Fruit fly (Drosophila melanogaster): ENCODE data around the gene CG15014.

The CG15014 gene

dm6 chr3L:4341078-4341477 is 19.0 kb upstream of the CG15014 start:
- TF ChIP-seq Hr38 (GFP tag; optimal IDR thresholded peaks at IDR 0.05) (no peak), svp (GFP tag) (peak; percentile 82), dsx (GFP tag; optimal IDR thresholded peaks at IDR 0.05; ENCODE audit: poor library complexity, severe bottlenecking) (peak; percentile 59)

- TF ChIP-seq svp (GFP tag) = peak; percentile 91
- TF ChIP-seq Hr39 (GFP tag; optimal IDR thresholded peaks at IDR 0.05) = no peak
- peak; percentile 8 for TF ChIP-seq Eip78C (GFP tag)
Measured at dm6 chr3L:4340227-4340626, 18.2 kb upstream of the CG15014 start.

dm6 chr3L:4339525-4339924 is 17.5 kb upstream of the CG15014 start:
- TF ChIP-seq Eip75B (GFP tag; optimal IDR thresholded peaks at IDR 0.05) (no peak), eg (GFP tag; IDR thresholded peaks at IDR 0.05) (peak; percentile 65), Ets21C (GFP tag; optimal IDR thresholded peaks at IDR 0.05) (no peak), Hr4 (GFP tag; optimal IDR thresholded peaks at IDR 0.05) (peak; percentile 20), dsx (GFP tag; optimal IDR thresholded peaks at IDR 0.05; ENCODE audit: poor library complexity, severe bottlenecking) (no peak), CG6276 (GFP tag; optimal IDR thresholded peaks at IDR 0.05) (peak; percentile 16), Eip78C (GFP tag) (peak; percentile 45), CG8119 (GFP tag; IDR thresholded peaks at IDR 0.05) (0 out of 3 replicates have a peak, but pooled peaks have one; percentile 27), CG7368 (GFP tag; optimal IDR thresholded peaks at IDR 0.05) (no peak)

- TF ChIP-seq Eip75B (GFP tag; optimal IDR thresholded peaks at IDR 0.05) = no peak
- TF ChIP-seq ss (GFP tag; optimal IDR thresholded peaks at IDR 0.05) = peak in 1 of 2 experiments; percentile 10
- peak; percentile 47; the same call in 2 of the 3 replicates for TF ChIP-seq CG6163 (GFP tag; IDR thresholded peaks at IDR 0.05)
- peak; percentile 39 for TF ChIP-seq CG3032 (tag; optimal IDR thresholded peaks at IDR 0.05)
- TF ChIP-seq CG9139 (GFP tag; optimal IDR thresholded peaks at IDR 0.05) = peak; percentile 46
- no peak for TF ChIP-seq Blimp-1 (GFP tag; optimal IDR thresholded peaks at IDR 0.05)
- peak; percentile 14 for TF ChIP-seq pdm3 (GFP tag; optimal IDR thresholded peaks at IDR 0.05)
- no peak for TF ChIP-seq fkh (GFP tag; optimal IDR thresholded peaks at IDR 0.05)
- no peak for TF ChIP-seq net (GFP tag; optimal IDR thresholded peaks at IDR 0.05)
- TF ChIP-seq CG11294 (GFP tag; IDR thresholded peaks at IDR 0.05) = 0 out of 2 replicates have a peak, but pooled peaks have one; percentile 26
- TF ChIP-seq CG6792 (GFP tag; optimal IDR thresholded peaks at IDR 0.05) = no peak
- TF ChIP-seq CG32006 (GFP tag; optimal IDR thresholded peaks at IDR 0.05) = peak; percentile 64
- TF ChIP-seq CG4318 (GFP tag; optimal IDR thresholded peaks at IDR 0.05) = peak; percentile 31
- no peak for TF ChIP-seq CG8632 (GFP tag; optimal IDR thresholded peaks at IDR 0.05)
- TF ChIP-seq Smox (GFP tag; optimal IDR thresholded peaks at IDR 0.05) = no peak
- peak; percentile 34; the same call in 1 of the 2 replicates for TF ChIP-seq Gug (GFP tag; IDR thresholded peaks at IDR 0.05)
- peak; percentile 5 for TF ChIP-seq CG16779 (tag; optimal IDR thresholded peaks at IDR 0.05)
- TF ChIP-seq achi (GFP tag; optimal IDR thresholded peaks at IDR 0.05) = no peak
- TF ChIP-seq Sox15 (GFP tag; optimal IDR thresholded peaks at IDR 0.05) = no peak
- peak; percentile 51 for TF ChIP-seq CG10669 (GFP tag; optimal IDR thresholded peaks at IDR 0.05)
- peak; percentile 55; the same call in 2 of the 3 replicates for TF ChIP-seq CG8119 (GFP tag; IDR thresholded peaks at IDR 0.05)
- no peak for TF ChIP-seq CG10631 (GFP tag; optimal IDR thresholded peaks at IDR 0.05)
- TF ChIP-seq Eip78C (GFP tag) = peak; percentile 67
- TF ChIP-seq CG11762 (GFP tag; optimal IDR thresholded peaks at IDR 0.05; ENCODE audit: insufficient read depth) = peak; percentile 28
- TF ChIP-seq dac (GFP tag; optimal IDR thresholded peaks at IDR 0.05) = no peak
- TF ChIP-seq fd59A (GFP tag; optimal IDR thresholded peaks at IDR 0.05) = no peak
- TF ChIP-seq svp (GFP tag) = no peak
- no peak for TF ChIP-seq CG11902 (GFP tag; optimal IDR thresholded peaks at IDR 0.05)
- no peak for TF ChIP-seq Hr39 (GFP tag; optimal IDR thresholded peaks at IDR 0.05)
- peak; percentile 88 for TF ChIP-seq CG6276 (GFP tag; optimal IDR thresholded peaks at IDR 0.05)
- peak; percentile 57 for TF ChIP-seq spab (GFP tag; optimal IDR thresholded peaks at IDR 0.05)
- no peak for TF ChIP-seq CG34406 (GFP tag; optimal IDR thresholded peaks at IDR 0.05)
- no peak for TF ChIP-seq esn (GFP tag; optimal IDR thresholded peaks at IDR 0.05)
- TF ChIP-seq Hr4 (GFP tag; optimal IDR thresholded peaks at IDR 0.05) = peak; percentile 10
- peak; percentile 73 for TF ChIP-seq eg (GFP tag; IDR thresholded peaks at IDR 0.05)
- TF ChIP-seq salr (GFP tag; optimal IDR thresholded peaks at IDR 0.05) = no peak
- no peak for TF ChIP-seq Met (GFP tag; optimal IDR thresholded peaks at IDR 0.05)
- no peak for TF ChIP-seq CG8319 (GFP tag; optimal IDR thresholded peaks at IDR 0.05)
- TF ChIP-seq CG15336 (GFP tag; IDR thresholded peaks at IDR 0.05) = peak; percentile 74
- no peak for TF ChIP-seq cyc (GFP tag; optimal IDR thresholded peaks at IDR 0.05)
- TF ChIP-seq vri (GFP tag; optimal IDR thresholded peaks at IDR 0.05) = no peak
Measured at dm6 chr3L:4336588-4336987, 14.5 kb upstream of the CG15014 start.

All from whole organism, prepupa.